Fruit fly (Drosophila melanogaster) whole organism, embryonic: ENCODE results near the gene Antp.

ENCODE experiments used
- Atf-2 ChIP-seq: fragments of 200-800 bp; sonication (Bioruptor generic); optimal IDR thresholded peaks from 2 replicates; lab custom pipeline; 2016; ENCODE audit warnings: missing biosample characterization, missing genetic modification characterization
- BEAF-32 ChIP-seq: fragments of 200-800 bp; sonication (Bioruptor generic); optimal IDR thresholded peaks from 3 replicates; lab custom pipeline; 2017; ENCODE audit warnings: missing biosample characterization, missing genetic modification characterization, mild to moderate bottlenecking, moderate library complexity, missing genetic modification reagents
- Bteb2 ChIP-seq: fragments of 200-800 bp; sonication (Bioruptor generic); optimal IDR thresholded peaks from 2 replicates; lab custom pipeline; 2016; ENCODE audit warnings: missing biosample characterization, missing genetic modification characterization
- CG10267 ChIP-seq: fragments of 200-800 bp; sonication (Bioruptor generic); optimal IDR thresholded peaks from 2 replicates; lab custom pipeline; 2018; ENCODE audit warnings: missing biosample characterization, mild to moderate bottlenecking, missing genetic modification characterization, moderate library complexity
- CG12236 ChIP-seq: fragments of 200-800 bp; sonication (Bioruptor generic); optimal IDR thresholded peaks from 2 replicates; lab custom pipeline; 2016; ENCODE audit warnings: missing biosample characterization, missing genetic modification characterization
- CG17568 ChIP-seq: fragments of 200-800 bp; sonication (Bioruptor generic); optimal IDR thresholded peaks from 2 replicates; lab custom pipeline; 2018; ENCODE audit warnings: missing biosample characterization, mild to moderate bottlenecking, missing genetic modification characterization, moderate library complexity
- CG2202 ChIP-seq: fragments of 200-800 bp; sonication (Bioruptor generic); optimal IDR thresholded peaks from 2 replicates; lab custom pipeline; 2018; ENCODE audit warnings: missing biosample characterization, mild to moderate bottlenecking, missing genetic modification characterization
- CG2889 ChIP-seq: fragments of 200-800 bp; sonication (Bioruptor generic); IDR thresholded peaks from 3 replicates; pipeline ENCODE4 v1.3.6; 2022; ENCODE audit warnings: missing biosample characterization, missing genetic modification characterization
- CG5245 ChIP-seq: fragments of 200-800 bp; sonication (Bioruptor generic); optimal IDR thresholded peaks from 3 replicates; lab custom pipeline; 2016; ENCODE audit warnings: missing biosample characterization, missing genetic modification characterization
- CG6175 ChIP-seq: fragments of 200-800 bp; sonication (Bioruptor generic); IDR thresholded peaks from 3 replicates; pipeline ENCODE4 v1.3.6; 2022; ENCODE audit warnings: missing biosample characterization, missing genetic modification characterization
- CG6272 ChIP-seq: fragments of 200-800 bp; sonication (Bioruptor generic); IDR thresholded peaks from 2 replicates; pipeline ENCODE4 v1.3.6; 2022; ENCODE audit warnings: missing biosample characterization, missing genetic modification characterization
- CG7928 ChIP-seq: fragments of 200-800 bp; sonication (Bioruptor generic); optimal IDR thresholded peaks from 2 replicates; lab custom pipeline; 2017; ENCODE audit warnings: missing biosample characterization, mild to moderate bottlenecking, missing genetic modification characterization
- CG7963 ChIP-seq: fragments of 200-800 bp; sonication (Bioruptor generic); IDR thresholded peaks from 3 replicates; pipeline ENCODE4 v1.3.6; 2022; ENCODE audit warnings: missing biosample characterization, missing genetic modification characterization; ENCODE audit not compliant: partially characterized antibody
- CG8944 ChIP-seq: fragments of 200-800 bp; sonication (Bioruptor generic); optimal IDR thresholded peaks from 3 replicates; lab custom pipeline; 2016; ENCODE audit warnings: missing biosample characterization, missing genetic modification characterization
- CG9437 ChIP-seq: fragments of 200-800 bp; sonication (Bioruptor generic); optimal IDR thresholded peaks from 2 replicates; lab custom pipeline; 2018; ENCODE audit warnings: missing biosample characterization, mild to moderate bottlenecking, missing genetic modification characterization
- CTCF ChIP-seq: fragments of 200-800 bp; sonication (Bioruptor generic); optimal IDR thresholded peaks from 2 replicates; lab custom pipeline; 2017; ENCODE audit warnings: missing biosample characterization, mild to moderate bottlenecking, missing genetic modification characterization, moderate library complexity
- Deaf1 ChIP-seq: fragments of 200-800 bp; optimal IDR thresholded peaks from 3 replicates; lab custom pipeline; 2019; ENCODE audit warnings: missing biosample characterization, mild to moderate bottlenecking, missing genetic modification characterization, moderate library complexity
- Dll ChIP-seq: fragments of 200-800 bp; sonication (Bioruptor generic); IDR thresholded peaks from 4 replicates; pipeline ENCODE4 v1.3.6; 2022; ENCODE audit warnings: missing biosample characterization, missing genetic modification characterization; ENCODE audit not compliant: partially characterized antibody
- HLH54F ChIP-seq: fragments of 200-800 bp; sonication (Bioruptor generic); optimal IDR thresholded peaks from 3 replicates; lab custom pipeline; 2016; ENCODE audit warnings: missing biosample characterization, missing genetic modification characterization
- Hsf ChIP-seq: fragments of 200-800 bp; sonication (Bioruptor generic); optimal IDR thresholded peaks from 3 replicates; lab custom pipeline; 2016; ENCODE audit warnings: missing biosample characterization, missing genetic modification characterization
- Lhr ChIP-seq: fragments of 200-800 bp; sonication (Bioruptor generic); optimal IDR thresholded peaks from 3 replicates; lab custom pipeline; 2017; ENCODE audit warnings: mild to moderate bottlenecking, missing biosample characterization, missing genetic modification reagents, missing genetic modification characterization
- Lpt ChIP-seq: fragments of >200 bp; optimal IDR thresholded peaks from 2 replicates; lab custom pipeline; 2018; ENCODE audit warnings: missing biosample characterization, missing genetic modification characterization
- MTF-1 ChIP-seq: fragments of 200-800 bp; sonication (Bioruptor generic); optimal IDR thresholded peaks from 2 replicates; lab custom pipeline; 2018; ENCODE audit warnings: missing biosample characterization, mild to moderate bottlenecking, missing genetic modification characterization, borderline replicate concordance
- Nf-YB ChIP-seq: fragments of 200-800 bp; sonication (Bioruptor generic); optimal IDR thresholded peaks from 3 replicates; lab custom pipeline; 2019; ENCODE audit warnings: missing biosample characterization, mild to moderate bottlenecking, missing genetic modification characterization, moderate library complexity
- Rfx ChIP-seq: fragments of 200-800 bp; sonication (Bioruptor generic); IDR thresholded peaks from 2 replicates; pipeline ENCODE4 v1.3.6; 2022; ENCODE audit warnings: missing biosample characterization, missing genetic modification characterization
- Sin3A ChIP-seq: fragments of >200 bp; optimal IDR thresholded peaks from 2 replicates; lab custom pipeline; 2018
- Sry-δ ChIP-seq: fragments of 200-800 bp; sonication (Bioruptor generic); optimal IDR thresholded peaks from 2 replicates; lab custom pipeline; 2016; ENCODE audit warnings: missing biosample characterization, missing genetic modification characterization
- ara ChIP-seq: fragments of 200-800 bp; sonication (Bioruptor generic); IDR thresholded peaks from 2 replicates; pipeline ENCODE4 v1.3.6; 2022; ENCODE audit warnings: missing biosample characterization, missing genetic modification characterization
- ase ChIP-seq: fragments of 200-800 bp; sonication (Bioruptor generic); IDR thresholded peaks from 3 replicates; pipeline ENCODE4 v1.3.6; 2022; ENCODE audit warnings: missing biosample characterization, missing genetic modification characterization
- ato ChIP-seq: fragments of 200-800 bp; sonication (Bioruptor generic); IDR thresholded peaks from 2 replicates; pipeline ENCODE4 v1.3.6; 2022; ENCODE audit warnings: missing biosample characterization, missing genetic modification characterization; ENCODE audit not compliant: partially characterized antibody
- bbx ChIP-seq: fragments of 200-800 bp; sonication (Bioruptor generic); IDR thresholded peaks from 2 replicates; pipeline ENCODE4 v1.3.6; 2022; ENCODE audit warnings: missing biosample characterization, missing genetic modification characterization; ENCODE audit not compliant: partially characterized antibody
- br ChIP-seq: fragments of >200 bp; optimal IDR thresholded peaks from 2 replicates; lab custom pipeline; 2017
- bsh ChIP-seq, 2 experiments: fragments of 200-800 bp; sonication (Bioruptor generic); optimal IDR thresholded peaks; 2 replicates each; lab custom pipeline; 2017 to 2018; ENCODE audit warnings: mild to moderate bottlenecking in 2 of 2, missing biosample characterization in 2 of 2, missing genetic modification characterization in 2 of 2, moderate library complexity in 1 of 2
- cad ChIP-seq: fragments of >200 bp; optimal IDR thresholded peaks from 2 replicates; lab custom pipeline; 2017; ENCODE audit warnings: missing biosample characterization, missing genetic modification characterization
- dimm ChIP-seq: fragments of 200-800 bp; sonication (Bioruptor generic); IDR thresholded peaks from 2 replicates; pipeline ENCODE4 v1.3.6; 2022; ENCODE audit warnings: missing biosample characterization, missing genetic modification characterization
- grn ChIP-seq: fragments of 200-800 bp; sonication (Bioruptor generic); optimal IDR thresholded peaks from 3 replicates; lab custom pipeline; 2017; ENCODE audit warnings: missing biosample characterization, missing genetic modification characterization
- h ChIP-seq: fragments of >200 bp; optimal IDR thresholded peaks from 2 replicates; lab custom pipeline; 2017
- kay ChIP-seq: fragments of 200-800 bp; sonication (Bioruptor generic); optimal IDR thresholded peaks from 2 replicates; lab custom pipeline; 2016; ENCODE audit warnings: missing biosample characterization, missing genetic modification characterization
- oc ChIP-seq: fragments of 200-800 bp; sonication (Bioruptor generic); optimal IDR thresholded peaks from 2 replicates; lab custom pipeline; 2018; ENCODE audit warnings: missing biosample characterization, mild to moderate bottlenecking, missing genetic modification characterization, moderate library complexity
- otp ChIP-seq: fragments of 200-800 bp; sonication (Bioruptor generic); IDR thresholded peaks from 3 replicates; pipeline ENCODE4, ENCODE4 v1.3.6; 2022; ENCODE audit warnings: missing biosample characterization, missing genetic modification characterization
- pan ChIP-seq, 4 experiments: fragments of >200 bp in 3 of 4; fragments of 200-800 bp in 1 of 4; sonication (Bioruptor generic) in 1 of 4; optimal IDR thresholded peaks in 3 of 4; IDR thresholded peaks in 1 of 4; 2 replicates each; pipeline versions ENCODE4 v1.3.6 to Lab custom; 2017 to 2022; ENCODE audit warnings: missing biosample characterization in 2 of 4, missing genetic modification characterization in 2 of 4, mixed read lengths in 1 of 4
- pfk ChIP-seq: fragments of 200-800 bp; sonication (Bioruptor generic); optimal IDR thresholded peaks from 2 replicates; lab custom pipeline; 2018; ENCODE audit warnings: missing biosample characterization, mild to moderate bottlenecking, missing genetic modification characterization, moderate library complexity
- repo ChIP-seq: fragments of 200-800 bp; sonication (Bioruptor generic); optimal IDR thresholded peaks from 2 replicates; lab custom pipeline; 2016; ENCODE audit warnings: missing biosample characterization, missing genetic modification characterization
- scrt ChIP-seq: fragments of 200-800 bp; sonication (Bioruptor generic); optimal IDR thresholded peaks from 2 replicates; lab custom pipeline; 2018; ENCODE audit warnings: missing biosample characterization, mild to moderate bottlenecking, missing genetic modification characterization, moderate library complexity
- seq ChIP-seq: fragments of 200-800 bp; sonication (Bioruptor generic); IDR thresholded peaks from 2 replicates; pipeline ENCODE4 v1.3.6; 2022; ENCODE audit warnings: missing biosample characterization, missing genetic modification characterization
- tll ChIP-seq, 2 experiments: fragments of 200-800 bp in 1 of 2; fragments of >200 bp in 1 of 2; sonication (Bioruptor generic) in 1 of 2; optimal IDR thresholded peaks; 2 replicates each; lab custom pipeline; 2017 to 2019; ENCODE audit warnings: missing biosample characterization in 2 of 2, missing genetic modification characterization in 2 of 2, mild to moderate bottlenecking in 1 of 2, moderate library complexity in 1 of 2
- twi ChIP-seq: fragments of 200-800 bp; optimal IDR thresholded peaks from 2 replicates; lab custom pipeline; 2019; ENCODE audit warnings: missing biosample characterization, mild to moderate bottlenecking, missing genetic modification characterization, moderate library complexity
- zen ChIP-seq: fragments of 200-800 bp; sonication (Bioruptor generic); optimal IDR thresholded peaks from 3 replicates; lab custom pipeline; 2018; ENCODE audit warnings: missing biosample characterization, mild to moderate bottlenecking, missing genetic modification characterization, moderate library complexity
- zfh2 ChIP-seq: fragments of 200-800 bp; sonication (Bioruptor generic); optimal IDR thresholded peaks from 2 replicates; lab custom pipeline; 2016; ENCODE audit warnings: missing biosample characterization, missing genetic modification characterization

Antp gene

dm6 chr3R:7037250-7037802 lies 38.3 kb upstream of the Antp start (continued):
- TF ChIP-seq ara (GFP tag; lab: Robert Waterston, UW), result 0 out of 2 replicates have a peak, but pooled peaks have one; percentile 33
- TF ChIP-seq br (lab: Kevin White, UChicago), result no peak
- peak; percentile 48 for TF ChIP-seq oc (tag; lab: Kevin White, UChicago)
- TF ChIP-seq Lhr (GFP tag; lab: Kevin White, UChicago), result no peak
- TF ChIP-seq Lpt (GFP tag; lab: Kevin White, UChicago), result no peak
- TF ChIP-seq CG9437 (GFP tag; lab: Kevin White, UChicago), result no peak
- no peak for TF ChIP-seq Deaf1
- TF ChIP-seq Sry-δ (GFP tag; lab: Kevin White, UChicago), result no peak
- TF ChIP-seq Hsf (GFP tag; lab: Kevin White, UChicago), result no peak
- no peak for TF ChIP-seq CG6272 (GFP tag; lab: Robert Waterston, UW)
- TF ChIP-seq repo, result no peak
- TF ChIP-seq bbx (GFP tag; lab: Robert Waterston, UW), result no peak; the same call in none of the 2 replicates
- TF ChIP-seq CG7928 (GFP tag; lab: Kevin White, UChicago), result no peak
- TF ChIP-seq Bteb2 (GFP tag; lab: Kevin White, UChicago), result no peak
- TF ChIP-seq zfh2 (GFP tag; lab: Kevin White, UChicago), result no peak
- peak; percentile 22 for TF ChIP-seq MTF-1 (GFP tag; lab: Kevin White, UChicago)
- no peak for TF ChIP-seq Sin3A (lab: Kevin White, UChicago)
- TF ChIP-seq Atf-2, result no peak
- TF ChIP-seq dimm (GFP tag; lab: Robert Waterston, UW), result no peak
- TF ChIP-seq ase (GFP tag; lab: Robert Waterston, UW), result no peak
- TF ChIP-seq pfk (GFP tag; lab: Kevin White, UChicago), result peak; percentile 28

- TF ChIP-seq bsh (GFP tag; optimal IDR thresholded peaks at IDR 0.05; lab: Kevin White, UChicago) (no peak), CG7963 (GFP tag; lab: Robert Waterston, UW) (no peak), cad (GFP tag; lab: Kevin White, UChicago) (peak; percentile 74), Dll (GFP tag; lab: Robert Waterston, UW) (no peak), seq (GFP tag; lab: Robert Waterston, UW) (0 out of 2 replicates have a peak, but pooled peaks have one; percentile 8), pan (optimal IDR thresholded peaks at IDR 0.05; lab: Kevin White, UChicago) (no peak), pan (GFP tag; optimal IDR thresholded peaks at IDR 0.05 in 1 of 2, IDR thresholded peaks at IDR 0.05 in 1 of 2) (no peak), CG8944 (GFP tag; lab: Kevin White, UChicago) (no peak), ato (GFP tag; lab: Robert Waterston, UW) (no peak), CG6175 (GFP tag; lab: Robert Waterston, UW) (no peak), zen (tag; lab: Kevin White, UChicago) (peak; percentile 93), CG5245 (no peak), tll (GFP tag; optimal IDR thresholded peaks at IDR 0.05; lab: Kevin White, UChicago) (peak in 1 of 2 experiments; percentile 99), kay (GFP tag; lab: Kevin White, UChicago) (no peak), scrt (GFP tag; lab: Kevin White, UChicago) (peak; percentile 27)
These were observed 36.8 kb upstream of the Antp start for dm6 chr3R:7035703-7036266.

dm6 chr3R:7034440-7034839 lies 35.4 kb upstream of the Antp start:
- TF ChIP-seq zfh2 (GFP tag; lab: Kevin White, UChicago) (no peak), CG17568 (GFP tag; lab: Kevin White, UChicago) (no peak), twi (tag; lab: Kevin White, UChicago) (peak; percentile 31), h (lab: Kevin White, UChicago) (no peak), Nf-YB (peak; percentile 64), cad (GFP tag; lab: Kevin White, UChicago) (no peak), CG12236 (GFP tag; lab: Kevin White, UChicago) (no peak), CG2889 (GFP tag; lab: Robert Waterston, UW) (no peak), CG2202 (tag; lab: Kevin White, UChicago) (no peak), HLH54F (GFP tag; lab: Kevin White, UChicago) (no peak), CTCF (no peak), CG10267 (no peak), BEAF-32 (GFP tag; lab: Kevin White, UChicago) (no peak), otp (GFP tag; lab: Robert Waterston, UW) (no peak), grn (peak; percentile 6), Rfx (GFP tag; lab: Robert Waterston, UW) (no peak)
